Fruit fly (Drosophila melanogaster) whole organism, embryonic: ENCODE measurements around the gene ebi.

ENCODE experiments used
- Adf1 ChIP-seq: fragments of 200-800 bp; sonication (Bioruptor generic); IDR thresholded peaks from 2 replicates; pipeline ENCODE4 v1.3.6; 2022; ENCODE audit warnings: missing biosample characterization, missing genetic modification characterization
- BEAF-32 ChIP-seq: fragments of 200-800 bp; sonication (Bioruptor generic); optimal IDR thresholded peaks from 3 replicates; lab custom pipeline; 2017; ENCODE audit warnings: missing biosample characterization, missing genetic modification characterization, mild to moderate bottlenecking, moderate library complexity, missing genetic modification reagents
- CG10267 ChIP-seq: fragments of 200-800 bp; sonication (Bioruptor generic); optimal IDR thresholded peaks from 2 replicates; lab custom pipeline; 2018; ENCODE audit warnings: missing biosample characterization, mild to moderate bottlenecking, missing genetic modification characterization, moderate library complexity
- CG10274 ChIP-seq: fragments of 200-800 bp; sonication (Bioruptor generic); optimal IDR thresholded peaks from 3 replicates; lab custom pipeline; 2017; ENCODE audit warnings: missing biosample characterization, mild to moderate bottlenecking, missing genetic modification characterization
- CG12155 ChIP-seq: fragments of 200-800 bp; sonication (Bioruptor generic); optimal IDR thresholded peaks from 3 replicates; lab custom pipeline; 2016; ENCODE audit warnings: missing biosample characterization, missing genetic modification characterization
- CG12391 ChIP-seq: fragments of 200-800 bp; sonication (Bioruptor generic); optimal IDR thresholded peaks from 3 replicates; lab custom pipeline; 2018; ENCODE audit warnings: missing biosample characterization, mild to moderate bottlenecking, missing genetic modification characterization, moderate library complexity
- CG14710 ChIP-seq: fragments of 200-800 bp; sonication (Bioruptor generic); optimal IDR thresholded peaks from 3 replicates; lab custom pipeline; 2019; ENCODE audit warnings: missing biosample characterization, mild to moderate bottlenecking, missing genetic modification characterization, moderate library complexity
- CG1603 ChIP-seq: fragments of 200-800 bp; sonication (Bioruptor generic); optimal IDR thresholded peaks from 2 replicates; lab custom pipeline; 2019; ENCODE audit warnings: missing biosample characterization, mild to moderate bottlenecking, missing genetic modification characterization, moderate library complexity
- CG17385 ChIP-seq: fragments of 200-800 bp; sonication (Bioruptor generic); optimal IDR thresholded peaks from 3 replicates; lab custom pipeline; 2018; ENCODE audit warnings: missing biosample characterization, mild to moderate bottlenecking, missing genetic modification characterization
- CG18262 ChIP-seq: fragments of 200-800 bp; optimal IDR thresholded peaks from 3 replicates; lab custom pipeline; 2019; ENCODE audit warnings: missing biosample characterization, mild to moderate bottlenecking, missing genetic modification characterization, moderate library complexity
- CG18599 ChIP-seq: fragments of 200-800 bp; sonication (Bioruptor generic); optimal IDR thresholded peaks from 3 replicates; lab custom pipeline; 2017; ENCODE audit warnings: missing biosample characterization, missing genetic modification characterization, mild to moderate bottlenecking, moderate library complexity, missing genetic modification reagents
- CG2116 ChIP-seq: fragments of 200-800 bp; sonication (Bioruptor generic); optimal IDR thresholded peaks from 3 replicates; lab custom pipeline; 2018; ENCODE audit warnings: missing biosample characterization, mild to moderate bottlenecking, missing genetic modification characterization
- CG2120 ChIP-seq: fragments of 200-800 bp; sonication (Bioruptor generic); optimal IDR thresholded peaks from 3 replicates; lab custom pipeline; 2016; ENCODE audit warnings: missing biosample characterization, missing genetic modification characterization
- CG30403 ChIP-seq: fragments of 200-800 bp; sonication (Bioruptor generic); optimal IDR thresholded peaks from 3 replicates; lab custom pipeline; 2016; ENCODE audit warnings: missing biosample characterization, missing genetic modification characterization
- CG4424 ChIP-seq: fragments of 200-800 bp; sonication (Bioruptor generic); optimal IDR thresholded peaks from 3 replicates; lab custom pipeline; 2016; ENCODE audit warnings: missing biosample characterization, missing genetic modification characterization
- CG4820 ChIP-seq: fragments of 200-800 bp; sonication (Bioruptor generic); optimal IDR thresholded peaks from 3 replicates; lab custom pipeline; 2016; ENCODE audit warnings: missing biosample characterization, missing genetic modification characterization
- CG6813 ChIP-seq: fragments of 200-800 bp; sonication (Bioruptor generic); optimal IDR thresholded peaks from 2 replicates; lab custom pipeline; 2017; ENCODE audit warnings: missing biosample characterization, missing genetic modification characterization, mild to moderate bottlenecking, moderate library complexity, missing genetic modification reagents
- CG8388 ChIP-seq: fragments of 200-800 bp; sonication (Bioruptor generic); optimal IDR thresholded peaks from 2 replicates; lab custom pipeline; 2019; ENCODE audit warnings: missing biosample characterization, mild to moderate bottlenecking, missing genetic modification characterization, moderate library complexity
- D19A ChIP-seq: fragments of 200-800 bp; optimal IDR thresholded peaks from 3 replicates; lab custom pipeline; 2019; ENCODE audit warnings: missing biosample characterization, mild to moderate bottlenecking, missing genetic modification characterization, moderate library complexity
- Drgx ChIP-seq: fragments of 200-800 bp; sonication (Bioruptor generic); IDR thresholded peaks from 2 replicates; pipeline ENCODE4 v1.3.6; 2022; ENCODE audit warnings: missing biosample characterization, missing genetic modification characterization
- E2f1 ChIP-seq: fragments of 200-800 bp; sonication (Bioruptor generic); IDR thresholded peaks from 2 replicates; pipeline ENCODE4 v1.3.6; 2022; ENCODE audit warnings: missing biosample characterization, missing genetic modification characterization
- HLH3B ChIP-seq: fragments of 200-800 bp; sonication (Bioruptor generic); IDR thresholded peaks from 2 replicates; pipeline ENCODE4 v1.3.6; 2022; ENCODE audit warnings: missing biosample characterization, missing genetic modification characterization
- Meics ChIP-seq: fragments of 200-800 bp; sonication (Bioruptor generic); optimal IDR thresholded peaks from 2 replicates; lab custom pipeline; 2017; ENCODE audit warnings: missing biosample characterization, mild to moderate bottlenecking, missing genetic modification characterization
- Nf-YA ChIP-seq: fragments of 200-800 bp; sonication (Bioruptor generic); IDR thresholded peaks from 2 replicates; pipeline ENCODE4 v1.3.6; 2022; ENCODE audit warnings: missing biosample characterization, missing genetic modification characterization
- Ptx1 ChIP-seq: fragments of 200-800 bp; sonication (Bioruptor generic); IDR thresholded peaks from 2 replicates; pipeline ENCODE4 v1.3.6; 2022; ENCODE audit warnings: missing biosample characterization, missing genetic modification characterization
- Rx ChIP-seq: fragments of 200-800 bp; sonication (Bioruptor generic); IDR thresholded peaks from 2 replicates; pipeline ENCODE4 v1.3.6; 2022; ENCODE audit warnings: missing biosample characterization, missing genetic modification characterization
- Side ChIP-seq: fragments of 200-800 bp; sonication (Bioruptor generic); optimal IDR thresholded peaks from 2 replicates; lab custom pipeline; 2016; ENCODE audit warnings: missing biosample characterization, missing genetic modification characterization
- Sox102F ChIP-seq: fragments of 200-800 bp; sonication (Bioruptor generic); optimal IDR thresholded peaks from 2 replicates; lab custom pipeline; 2018; ENCODE audit warnings: missing biosample characterization, mild to moderate bottlenecking, missing genetic modification characterization, moderate library complexity
- Xrp1 ChIP-seq: fragments of 200-800 bp; sonication (Bioruptor generic); IDR thresholded peaks from 2 replicates; pipeline ENCODE4 v1.3.6; 2022; ENCODE audit warnings: missing biosample characterization, missing genetic modification characterization
- chif ChIP-seq, 2 experiments: fragments of 200-800 bp; sonication (Bioruptor generic); optimal IDR thresholded peaks; 3 replicates each; lab custom pipeline; 2016; ENCODE audit warnings: missing biosample characterization in 2 of 2, missing genetic modification characterization in 2 of 2
- ci ChIP-seq: fragments of 200-800 bp; sonication (Bioruptor generic); IDR thresholded peaks from 3 replicates; pipeline ENCODE4 v1.3.6; 2022; ENCODE audit warnings: missing biosample characterization, missing genetic modification characterization
- ems ChIP-seq: fragments of 200-800 bp; sonication (Bioruptor generic); optimal IDR thresholded peaks from 3 replicates; lab custom pipeline; 2016; ENCODE audit warnings: missing biosample characterization, missing genetic modification characterization
- ewg ChIP-seq: fragments of 200-800 bp; sonication (Bioruptor generic); optimal IDR thresholded peaks from 3 replicates; lab custom pipeline; 2017; ENCODE audit warnings: mild to moderate bottlenecking, missing biosample characterization, missing genetic modification reagents, missing genetic modification characterization
- ind ChIP-seq: fragments of 200-800 bp; sonication (Bioruptor generic); optimal IDR thresholded peaks from 3 replicates; lab custom pipeline; 2016; ENCODE audit warnings: missing biosample characterization, missing genetic modification characterization
- jumu ChIP-seq: fragments of 200-800 bp; sonication (Bioruptor generic); optimal IDR thresholded peaks from 3 replicates; lab custom pipeline; 2016; ENCODE audit warnings: missing biosample characterization, missing genetic modification characterization
- klu ChIP-seq: fragments of 200-800 bp; sonication (Bioruptor generic); IDR thresholded peaks from 2 replicates; pipeline ENCODE4 v1.3.6; 2022; ENCODE audit warnings: missing biosample characterization, missing genetic modification characterization
- lilli ChIP-seq: fragments of 200-800 bp; sonication (Bioruptor generic); optimal IDR thresholded peaks from 3 replicates; lab custom pipeline; 2016; ENCODE audit warnings: missing biosample characterization, missing genetic modification characterization
- repo ChIP-seq: fragments of 200-800 bp; sonication (Bioruptor generic); optimal IDR thresholded peaks from 2 replicates; lab custom pipeline; 2016; ENCODE audit warnings: missing biosample characterization, missing genetic modification characterization
- row ChIP-seq: fragments of 200-800 bp; sonication (Bioruptor generic); IDR thresholded peaks from 3 replicates; pipeline ENCODE4 v1.3.6; 2022; ENCODE audit warnings: missing biosample characterization, missing genetic modification characterization
- run ChIP-seq: fragments of 200-800 bp; sonication (Bioruptor generic); optimal IDR thresholded peaks from 3 replicates; lab custom pipeline; 2018; ENCODE audit warnings: missing biosample characterization, mild to moderate bottlenecking, missing genetic modification characterization
- shn ChIP-seq: fragments of 200-800 bp; sonication (Bioruptor generic); optimal IDR thresholded peaks from 3 replicates; lab custom pipeline; 2016; ENCODE audit warnings: missing biosample characterization, missing genetic modification characterization
- slbo ChIP-seq: fragments of 200-800 bp; sonication (Bioruptor generic); IDR thresholded peaks from 2 replicates; pipeline ENCODE4 v1.3.6; 2022; ENCODE audit warnings: missing biosample characterization, missing genetic modification characterization
- so ChIP-seq: fragments of 200-800 bp; sonication (Bioruptor generic); IDR thresholded peaks from 3 replicates; pipeline ENCODE4 v1.3.6; 2022; ENCODE audit warnings: missing biosample characterization, missing genetic modification characterization
- tio ChIP-seq: fragments of 200-800 bp; sonication (Bioruptor generic); optimal IDR thresholded peaks from 2 replicates; lab custom pipeline; 2017; ENCODE audit warnings: missing biosample characterization, missing genetic modification characterization, inconsistent platforms
- toy ChIP-seq: fragments of 200-800 bp; sonication (Bioruptor generic); IDR thresholded peaks from 2 replicates; pipeline ENCODE4 v1.3.6; 2022; ENCODE audit warnings: missing biosample characterization, missing genetic modification characterization
- vvl ChIP-seq: fragments of 200-800 bp; sonication (Bioruptor generic); IDR thresholded peaks from 2 replicates; pipeline ENCODE4 v1.3.6; 2022; ENCODE audit warnings: missing biosample characterization, missing genetic modification characterization
- wek ChIP-seq: fragments of 200-800 bp; sonication (Bioruptor generic); optimal IDR thresholded peaks from 3 replicates; lab custom pipeline; 2018; ENCODE audit warnings: missing biosample characterization, mild to moderate bottlenecking, missing genetic modification characterization, moderate library complexity
- zf30C ChIP-seq: fragments of 200-800 bp; sonication (Bioruptor generic); optimal IDR thresholded peaks from 3 replicates; lab custom pipeline; 2018; ENCODE audit warnings: missing biosample characterization, mild to moderate bottlenecking, missing genetic modification characterization
- zfh1 ChIP-seq: fragments of 200-800 bp; sonication (Bioruptor generic); IDR thresholded peaks from 3 replicates; pipeline ENCODE4 v1.3.6; 2022; ENCODE audit warnings: missing biosample characterization, missing genetic modification characterization

Gene ebi

DNA sequence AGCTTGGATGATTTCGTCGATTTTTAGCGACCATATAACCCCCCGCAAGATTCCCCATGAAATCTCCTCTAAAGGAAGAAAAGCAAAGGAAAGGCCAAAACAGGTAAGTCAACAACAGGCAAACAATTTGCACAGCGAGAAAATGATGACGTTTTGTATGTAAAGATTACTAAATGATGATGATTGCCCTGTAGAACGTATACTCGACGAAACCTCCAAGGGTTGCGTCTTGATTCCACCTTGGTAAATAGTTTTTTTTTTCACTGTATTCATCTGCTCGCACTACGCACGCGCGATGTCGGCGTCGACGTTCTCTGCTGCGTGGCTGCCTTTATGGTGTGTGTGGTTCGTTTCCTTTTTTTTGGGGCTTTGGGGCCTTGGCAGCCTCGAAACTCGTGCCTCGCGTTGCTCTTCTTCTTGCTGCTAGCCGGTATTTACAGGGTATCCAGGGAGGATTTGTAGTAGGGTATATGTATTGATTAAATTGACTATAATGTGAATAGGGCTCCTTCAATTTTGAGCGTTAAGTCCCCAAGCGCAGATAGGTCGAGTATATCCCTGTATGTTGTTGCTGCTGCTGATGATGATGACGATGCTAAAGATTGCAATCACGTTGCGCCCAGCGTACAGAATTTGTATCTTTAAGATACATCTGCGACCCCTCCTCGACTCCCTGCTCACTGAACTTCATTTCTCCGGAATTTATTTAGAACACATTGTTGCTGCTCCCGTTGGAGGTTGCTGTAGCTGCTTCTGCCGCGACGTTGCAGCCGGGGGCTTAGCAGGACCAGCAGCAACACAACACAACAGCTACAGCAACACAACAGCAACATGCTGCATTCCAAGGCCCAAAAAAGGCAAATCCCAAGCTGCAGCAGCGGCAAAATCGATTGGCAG lies 12.7 kb downstream of the ebi start (continued):
- TF ChIP-seq CG10274 (no peak), run (no peak), Xrp1 (GFP tag; lab: Robert Waterston, UW) (peak; percentile 71), HLH3B (no peak; the same call in 1 of the 2 replicates), shn (GFP tag; lab: Kevin White, UChicago) (peak; percentile 30), ind (GFP tag; lab: Kevin White, UChicago) (peak; percentile 4), CG17385 (GFP tag; lab: Kevin White, UChicago) (peak; percentile 5), toy (GFP tag; lab: Robert Waterston, UW) (no peak), E2f1 (GFP tag; lab: Robert Waterston, UW) (0 out of 2 replicates have a peak, but pooled peaks have one; percentile 25), CG18262 (tag; lab: Kevin White, UChicago) (peak; percentile 22), Drgx (GFP tag; lab: Robert Waterston, UW) (peak; percentile 93), tio (GFP tag; lab: Kevin White, UChicago) (peak; percentile 53), Nf-YA (GFP tag; lab: Robert Waterston, UW) (no peak), CG2116 (GFP tag; lab: Kevin White, UChicago) (no peak), ems (GFP tag; lab: Kevin White, UChicago) (no peak), chif (GFP tag; optimal IDR thresholded peaks at IDR 0.05; lab: Kevin White, UChicago) (peak; percentile 23 to 28), CG12391 (peak; percentile 16), BEAF-32 (GFP tag; lab: Kevin White, UChicago) (no peak), D19A (tag; lab: Kevin White, UChicago) (no peak), Rx (GFP tag; lab: Robert Waterston, UW) (0 out of 2 replicates have a peak, but pooled peaks have one; percentile 10), Sox102F (GFP tag; lab: Kevin White, UChicago) (peak; percentile 18), CG2120 (GFP tag; lab: Kevin White, UChicago) (peak; percentile 8), ci (peak; percentile 66; the same call in 1 of the 3 replicates), jumu (GFP tag; lab: Kevin White, UChicago) (peak; percentile 23), repo (GFP tag; lab: Kevin White, UChicago) (no peak), zf30C (GFP tag; lab: Kevin White, UChicago) (peak; percentile 71), Adf1 (GFP tag; lab: Robert Waterston, UW) (peak; percentile 28; the same call in 1 of the 2 replicates), wek (no peak), CG8388 (GFP tag; lab: Kevin White, UChicago) (no peak), CG12155 (GFP tag; lab: Kevin White, UChicago) (no peak), vvl (GFP tag; lab: Robert Waterston, UW) (peak; percentile 35; the same call in 1 of the 2 replicates), CG4820 (peak; percentile 17), slbo (peak; percentile 37), klu (no peak), Meics (GFP tag; lab: Kevin White, UChicago) (no peak), Ptx1 (GFP tag; lab: Robert Waterston, UW) (0 out of 2 replicates have a peak, but pooled peaks have one; percentile 24), CG4424 (GFP tag; lab: Kevin White, UChicago) (peak; percentile 22), row (GFP tag; lab: Robert Waterston, UW) (peak; percentile 55; the same call in 2 of the 3 replicates), lilli (GFP tag; lab: Kevin White, UChicago) (peak; percentile 6), CG10267 (tag; lab: Kevin White, UChicago) (peak; percentile 3), CG14710 (tag; lab: Kevin White, UChicago) (peak; percentile 4), CG30403 (peak; percentile 25), CG6813 (peak; percentile 16), CG1603 (tag; lab: Kevin White, UChicago) (peak; percentile 41), CG18599 (peak; percentile 23), ewg (GFP tag; lab: Kevin White, UChicago) (peak; percentile 20), zfh1 (GFP tag; lab: Robert Waterston, UW) (peak; percentile 54; the same call in 1 of the 3 replicates), so (GFP tag; lab: Robert Waterston, UW) (no peak), Side (GFP tag; lab: Kevin White, UChicago) (peak; percentile 1)
